Fruit fly (Drosophila melanogaster): ENCODE measurements around the gene CG46439.

- TF ChIP-seq h (GFP tag; optimal IDR thresholded peaks at IDR 0.05): no peak
- TF ChIP-seq pan (optimal IDR thresholded peaks at IDR 0.05): no peak
- no peak for TF ChIP-seq fru (GFP tag; optimal IDR thresholded peaks at IDR 0.05)
- TF ChIP-seq Dif (GFP tag; optimal IDR thresholded peaks at IDR 0.05; ENCODE audit: partially characterized antibody): no peak
- no peak for TF ChIP-seq usp (GFP tag; optimal IDR thresholded peaks at IDR 0.05)
Observed at dm6 chr3L:11107935-11108334, 11.9 kb upstream of the CG46439 start, which contains the start of gene CG12522.
